Fruit fly (Drosophila melanogaster): ENCODE results near the gene Dab.

dm6 chr3L:16748343-16748742 is 36.4 kb downstream of the Dab start:
- TF ChIP-seq CG8301 (tag; optimal IDR thresholded peaks at IDR 0.05) = peak; percentile 67
- peak; percentile 29 for TF ChIP-seq Pif1A (GFP tag; optimal IDR thresholded peaks at IDR 0.05)
- no peak for TF ChIP-seq rn (GFP tag; IDR thresholded peaks at IDR 0.05)
- TF ChIP-seq CG15710 (tag; optimal IDR thresholded peaks at IDR 0.05) = peak; percentile 55
- TF ChIP-seq CG13204 (GFP tag; optimal IDR thresholded peaks at IDR 0.05) = no peak
